Worm (Caenorhabditis elegans): ENCODE results near the gene Y39B6A.27.

DNA sequence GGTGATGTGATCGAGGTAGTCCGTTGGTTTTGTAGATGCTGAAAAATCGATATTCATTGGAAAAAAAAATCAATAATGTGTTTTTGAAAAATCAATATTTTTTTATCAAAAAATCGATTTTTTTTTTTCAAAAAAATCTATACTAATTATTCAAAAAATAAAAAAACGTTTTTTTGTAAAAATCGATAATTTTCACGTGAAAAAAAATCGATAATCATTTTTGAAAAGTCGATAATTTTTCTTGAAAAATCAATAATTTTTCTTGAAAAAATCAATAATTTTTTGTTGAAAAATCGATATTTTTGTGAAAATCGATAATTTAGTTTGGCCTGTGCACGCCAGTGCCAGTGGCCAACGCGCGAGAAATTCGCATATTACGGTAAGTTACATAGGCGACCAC is 41.6 kb downstream of the Y39B6A.27 start:
- TF ChIP-seq bed-2 (GFP tag; IDR thresholded peaks at IDR 0.05) (no peak), xnd-1 (tag; optimal IDR thresholded peaks at IDR 0.05) (no peak), snpc-4 (GFP tag; optimal IDR thresholded peaks at IDR 0.05) (no peak), snpc-4 (tag; optimal IDR thresholded peaks at IDR 0.05) (no peak), F37B4.10 (GFP tag; IDR thresholded peaks at IDR 0.05) (no peak)

Measured in whole organism, young adult.